Worm (Caenorhabditis elegans) whole organism, mixed stage, embryonic: ENCODE measurements around the gene dmsr-8.

ENCODE experiments used
- M03D4.4 ChIP-seq: sonication (generic microtip); optimal IDR thresholded peaks from 2 replicates; lab custom pipeline; 2017; ENCODE audit warnings: mild to moderate bottlenecking, missing genetic modification characterization, missing compliant biosample characterization
- bed-3 ChIP-seq: fragments of 200-800 bp; sonication (Bioruptor generic); optimal IDR thresholded peaks from 3 replicates; lab custom pipeline; 2018; ENCODE audit warnings: mild to moderate bottlenecking, missing genetic modification characterization, moderate library complexity, missing compliant biosample characterization
- blmp-1 ChIP-seq: fragments of 150-350 bp; optimal IDR thresholded peaks from 2 replicates; lab custom pipeline; 2014; ENCODE audit warnings: missing biosample characterization, missing genetic modification characterization
- ceh-39 ChIP-seq: fragments of 150-350 bp; optimal IDR thresholded peaks from 2 replicates; lab custom pipeline; 2014; ENCODE audit warnings: missing biosample characterization, missing genetic modification characterization
- ceh-43 ChIP-seq: fragments of 200-800 bp; sonication (Bioruptor generic); optimal IDR thresholded peaks from 2 replicates; lab custom pipeline; 2018; ENCODE audit warnings: mild to moderate bottlenecking, missing genetic modification characterization, moderate library complexity, missing compliant biosample characterization
- ceh-83 ChIP-seq: fragments of 200-800 bp; sonication (Bioruptor generic); optimal IDR thresholded peaks from 2 replicates; lab custom pipeline; 2018; ENCODE audit warnings: mild to moderate bottlenecking, missing genetic modification characterization, missing compliant biosample characterization
- ces-1 ChIP-seq: fragments of 150-350 bp; optimal IDR thresholded peaks from 2 replicates; lab custom pipeline; 2014; ENCODE audit warnings: missing biosample characterization, missing genetic modification reagents, missing genetic modification characterization
- cnd-1 ChIP-seq: fragments of 200-800 bp; sonication (Bioruptor generic); optimal IDR thresholded peaks from 2 replicates; lab custom pipeline; 2018; ENCODE audit warnings: mild to moderate bottlenecking, missing genetic modification characterization, missing compliant biosample characterization
- drap-1 ChIP-seq: fragments of 200-800 bp; sonication (Bioruptor generic); optimal IDR thresholded peaks from 3 replicates; lab custom pipeline; 2018; ENCODE audit warnings: mild to moderate bottlenecking, missing genetic modification characterization, missing compliant biosample characterization
- elt-1 ChIP-seq: sonication (generic microtip); optimal IDR thresholded peaks from 2 replicates; lab custom pipeline; 2017; ENCODE audit warnings: missing genetic modification characterization, mild to moderate bottlenecking, missing compliant biosample characterization, antibody characterized with exemption, moderate library complexity, borderline replicate concordance; ENCODE audit not compliant: insufficient read depth
- elt-3 ChIP-seq: fragments of 150-350 bp; optimal IDR thresholded peaks from 2 replicates; lab custom pipeline; 2014; ENCODE audit warnings: missing biosample characterization, missing genetic modification characterization
- flh-1 ChIP-seq: fragments of 200-800 bp; sonication (Bioruptor generic); optimal IDR thresholded peaks from 2 replicates; lab custom pipeline; 2018; ENCODE audit warnings: mild to moderate bottlenecking, missing genetic modification characterization, moderate library complexity, missing compliant biosample characterization
- ham-2 ChIP-seq: fragments of 200-800 bp; sonication (Bioruptor generic); optimal IDR thresholded peaks from 2 replicates; lab custom pipeline; 2018; ENCODE audit warnings: mild to moderate bottlenecking, missing genetic modification characterization, missing compliant biosample characterization
- lin-13 ChIP-seq: fragments of 150-350 bp; optimal IDR thresholded peaks from 2 replicates; lab custom pipeline; 2014; ENCODE audit warnings: missing biosample characterization, missing genetic modification characterization
- lin-32 ChIP-seq: fragments of 200-800 bp; sonication (Bioruptor generic); optimal IDR thresholded peaks from 2 replicates; lab custom pipeline; 2018; ENCODE audit warnings: mild to moderate bottlenecking, missing genetic modification characterization, missing compliant biosample characterization
- lsy-2 ChIP-seq: fragments of 150-350 bp; optimal IDR thresholded peaks from 2 replicates; lab custom pipeline; 2014; ENCODE audit warnings: missing biosample characterization, missing genetic modification characterization
- mab-5 ChIP-seq: fragments of 150-350 bp; optimal IDR thresholded peaks from 2 replicates; lab custom pipeline; 2014; ENCODE audit warnings: missing biosample characterization, missing genetic modification characterization
- mep-1 ChIP-seq: fragments of 150-350 bp; optimal IDR thresholded peaks from 2 replicates; lab custom pipeline; 2017; ENCODE audit warnings: missing biosample characterization, missing genetic modification reagents, missing genetic modification characterization, inconsistent platforms
- mls-2 ChIP-seq: sonication (generic microtip); optimal IDR thresholded peaks from 2 replicates; lab custom pipeline; 2016; ENCODE audit warnings: mild to moderate bottlenecking, missing genetic modification characterization, moderate library complexity, missing compliant biosample characterization
- nhr-12 ChIP-seq: fragments of 150-350 bp; optimal IDR thresholded peaks from 2 replicates; lab custom pipeline; 2014; ENCODE audit warnings: missing biosample characterization, missing genetic modification characterization
- nhr-237 ChIP-seq: fragments of 150-350 bp; optimal IDR thresholded peaks from 2 replicates; lab custom pipeline; 2014; ENCODE audit warnings: missing biosample characterization, missing genetic modification characterization
- nhr-28 ChIP-seq: fragments of 150-350 bp; optimal IDR thresholded peaks from 2 replicates; lab custom pipeline; 2014; ENCODE audit warnings: missing biosample characterization, missing genetic modification characterization
- nhr-76 ChIP-seq: sonication (generic microtip); optimal IDR thresholded peaks from 2 replicates; lab custom pipeline; 2017; ENCODE audit warnings: missing biosample characterization, missing genetic modification characterization
- pha-4 ChIP-seq: fragments of 150-350 bp; optimal IDR thresholded peaks from 2 replicates; lab custom pipeline; 2018; ENCODE audit warnings: missing biosample characterization, missing genetic modification reagents, missing genetic modification characterization
- snpc-4 ChIP-seq: fragments of 150-350 bp; optimal IDR thresholded peaks from 2 replicates; lab custom pipeline; 2014; ENCODE audit warnings: missing biosample characterization, missing genetic modification characterization
- sptf-1 ChIP-seq: sonication (generic microtip); optimal IDR thresholded peaks from 2 replicates; lab custom pipeline; 2017; ENCODE audit warnings: mild to moderate bottlenecking, missing genetic modification characterization, moderate library complexity, missing compliant biosample characterization
- tbx-8 ChIP-seq: fragments of 200-800 bp; sonication (Bioruptor generic); optimal IDR thresholded peaks from 2 replicates; lab custom pipeline; 2018; ENCODE audit warnings: mild to moderate bottlenecking, missing genetic modification characterization, moderate library complexity, missing compliant biosample characterization
- unc-120 ChIP-seq: sonication (generic microtip); optimal IDR thresholded peaks from 2 replicates; lab custom pipeline; 2017; ENCODE audit warnings: missing genetic modification characterization, missing compliant biosample characterization; ENCODE audit not compliant: poor library complexity, severe bottlenecking
- unc-39 ChIP-seq: fragments of 150-350 bp; optimal IDR thresholded peaks from 2 replicates; lab custom pipeline; 2014; ENCODE audit warnings: missing biosample characterization, missing genetic modification characterization
- unc-62 ChIP-seq: fragments of 150-350 bp; optimal IDR thresholded peaks from 2 replicates; lab custom pipeline; 2014; ENCODE audit warnings: missing biosample characterization, missing genetic modification reagents, missing genetic modification characterization
- ztf-11 ChIP-seq: fragments of 150-350 bp; optimal IDR thresholded peaks from 2 replicates; lab custom pipeline; 2014; ENCODE audit warnings: missing biosample characterization, missing genetic modification characterization

The dmsr-8 gene

ce11 chrV:10465478-10465877 lies 48.7 kb downstream of the dmsr-8 start:
- TF ChIP-seq elt-1 (tag; lab: Kevin White, UChicago) (no peak), unc-120 (no peak), drap-1 (GFP tag; lab: Kevin White, UChicago) (no peak), mep-1 (tag; lab: Kevin White, UChicago) (no peak), ceh-43 (GFP tag; lab: Kevin White, UChicago) (no peak), ham-2 (no peak), nhr-237 (no peak), unc-39 (tag; lab: Kevin White, UChicago) (no peak), nhr-28 (tag; lab: Kevin White, UChicago) (no peak), ceh-83 (GFP tag; lab: Kevin White, UChicago) (no peak)

- TF ChIP-seq mab-5 (no peak), nhr-237 (no peak), lsy-2 (no peak), nhr-76 (tag; lab: Kevin White, UChicago) (no peak), bed-3 (no peak), drap-1 (GFP tag; lab: Kevin White, UChicago) (no peak), elt-3 (tag; lab: Kevin White, UChicago) (no peak)
Observed at ce11 chrV:10464746-10465145, 49.4 kb downstream of the dmsr-8 start.

- TF ChIP-seq cnd-1 (tag; lab: Kevin White, UChicago) (no peak), ceh-83 (GFP tag; lab: Kevin White, UChicago) (no peak), elt-3 (tag; lab: Kevin White, UChicago) (no peak), ces-1 (GFP tag; lab: Kevin White, UChicago) (no peak), unc-120 (no peak), nhr-12 (tag; lab: Kevin White, UChicago) (no peak), elt-1 (tag; lab: Kevin White, UChicago) (no peak), M03D4.4 (no peak), snpc-4 (tag; lab: Kevin White, UChicago) (no peak), mls-2 (tag; lab: Kevin White, UChicago) (no peak), flh-1 (no peak), pha-4 (tag; lab: Kevin White, UChicago) (no peak), lsy-2 (no peak), ham-2 (no peak), ceh-39 (tag; lab: Kevin White, UChicago) (no peak), ztf-11 (no peak), blmp-1 (tag; lab: Kevin White, UChicago) (no peak)
Observed at ce11 chrV:10464160-10464559, 50.0 kb downstream of the dmsr-8 start.

ce11 chrV:10463276-10463675 lies 50.9 kb downstream of the dmsr-8 start, which contains the start of gene F22E12.3:
F22E12.3 (minus strand) TSS chrV:10463376.
- TF ChIP-seq elt-1 (tag; lab: Kevin White, UChicago) = no peak
- TF ChIP-seq unc-62 (GFP tag; lab: Kevin White, UChicago) = no peak
- TF ChIP-seq sptf-1 = no peak
- TF ChIP-seq lin-13 = no peak
- no peak for TF ChIP-seq pha-4 (tag; lab: Kevin White, UChicago)
- TF ChIP-seq tbx-8 (GFP tag; lab: Kevin White, UChicago) = no peak
- TF ChIP-seq ham-2 = no peak
- no peak for TF ChIP-seq M03D4.4
- no peak for TF ChIP-seq flh-1
- no peak for TF ChIP-seq lin-32 (GFP tag; lab: Kevin White, UChicago)
- TF ChIP-seq ceh-39 (tag; lab: Kevin White, UChicago) = no peak
- no peak for TF ChIP-seq ces-1 (GFP tag; lab: Kevin White, UChicago)
- no peak for TF ChIP-seq ceh-43 (GFP tag; lab: Kevin White, UChicago)
- TF ChIP-seq mep-1 (tag; lab: Kevin White, UChicago) = no peak
- TF ChIP-seq snpc-4 (tag; lab: Kevin White, UChicago) = no peak
- TF ChIP-seq lsy-2 = no peak
- no peak for TF ChIP-seq ceh-83 (GFP tag; lab: Kevin White, UChicago)
- TF ChIP-seq unc-120 = no peak
- no peak for TF ChIP-seq blmp-1 (tag; lab: Kevin White, UChicago)
- TF ChIP-seq nhr-237 = no peak

ce11 chrV:10462066-10462465 lies 52.1 kb downstream of the dmsr-8 start, which contains the start of gene chw-1:
chw-1 (plus strand) TSS chrV:10462282.
- TF ChIP-seq ceh-83 (GFP tag; lab: Kevin White, UChicago) (no peak), unc-39 (tag; lab: Kevin White, UChicago) (no peak), elt-1 (tag; lab: Kevin White, UChicago) (no peak), ces-1 (GFP tag; lab: Kevin White, UChicago) (no peak), ceh-43 (GFP tag; lab: Kevin White, UChicago) (no peak)
